Fruit fly (Drosophila melanogaster) ovary, adult (tissue): ENCODE data around the gene ZC3H3.

Experiments
- CG17801 ChIP-seq: fragments of 200-800 bp; optimal IDR thresholded peaks from 2 replicates; lab custom pipeline; 2019; ENCODE audit warnings: missing biosample characterization, mild to moderate bottlenecking, missing genetic modification characterization, moderate library complexity; ENCODE audit not compliant: partially characterized antibody

ZC3H3 gene

DNA sequence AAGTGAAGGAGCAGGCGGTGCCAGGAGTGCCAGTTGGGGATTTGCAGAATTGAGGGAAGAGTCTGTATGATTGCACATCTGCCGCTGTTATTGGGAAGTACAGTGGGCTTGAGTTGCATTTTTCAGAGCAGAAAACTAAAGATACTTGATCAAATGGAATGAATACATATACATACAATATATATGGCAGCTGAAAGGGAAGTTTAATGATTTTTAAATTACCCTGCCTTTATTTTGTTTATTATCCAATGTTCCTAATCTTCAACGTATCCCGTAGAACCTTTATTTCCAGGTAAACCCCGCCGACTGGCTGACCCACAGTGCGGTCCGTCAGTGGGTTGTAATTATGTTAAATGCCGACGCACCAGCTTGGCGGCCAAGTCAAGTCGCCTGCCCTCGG, 28.6 kb downstream of the ZC3H3 start:
- TF ChIP-seq CG17801 (GFP tag; lab: Kevin White, UChicago): no peak

dm6 chr3L:8461229-8462004, 48.1 kb downstream of the ZC3H3 start:
- no peak for TF ChIP-seq CG17801 (GFP tag; lab: Kevin White, UChicago)

DNA sequence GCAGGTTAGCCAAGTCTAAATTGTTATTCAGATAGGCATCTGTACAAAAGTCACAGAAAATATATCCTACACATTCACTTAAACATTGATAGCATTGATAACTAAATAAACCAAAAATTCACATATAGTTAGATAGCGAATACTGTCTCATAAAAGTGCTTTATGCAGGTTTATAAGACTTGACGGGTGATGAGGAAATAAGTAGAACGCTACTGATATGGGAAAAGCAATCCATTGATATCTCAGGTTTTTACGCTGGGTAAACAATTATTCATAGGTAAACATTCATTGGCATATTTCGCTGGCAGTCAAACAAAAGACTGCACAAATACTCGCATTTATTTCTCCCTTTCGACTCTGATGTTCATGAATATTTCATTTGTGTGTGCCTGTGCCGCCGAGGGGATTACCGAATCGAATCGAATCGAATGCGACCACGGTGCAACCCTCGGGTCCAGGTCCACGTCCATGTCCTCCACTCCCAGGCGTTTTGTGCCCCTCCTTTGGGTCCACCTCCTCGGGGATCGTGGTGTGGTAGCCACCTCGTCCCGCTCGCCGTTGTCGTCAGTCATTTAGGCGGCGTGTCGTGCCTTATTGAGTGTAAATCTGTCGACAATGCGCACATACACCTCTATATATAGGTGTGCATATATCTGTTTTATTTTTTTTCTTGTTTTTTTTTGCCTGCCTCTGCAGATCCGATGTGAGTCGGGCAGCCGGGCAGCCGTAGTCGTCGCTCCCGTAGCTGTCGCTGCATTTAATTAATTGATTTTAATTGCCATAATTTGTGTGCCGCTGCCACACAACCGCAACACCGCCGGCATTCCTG, 49.3 kb downstream of the ZC3H3 start:
- TF ChIP-seq CG17801 (GFP tag; lab: Kevin White, UChicago): no peak

DNA sequence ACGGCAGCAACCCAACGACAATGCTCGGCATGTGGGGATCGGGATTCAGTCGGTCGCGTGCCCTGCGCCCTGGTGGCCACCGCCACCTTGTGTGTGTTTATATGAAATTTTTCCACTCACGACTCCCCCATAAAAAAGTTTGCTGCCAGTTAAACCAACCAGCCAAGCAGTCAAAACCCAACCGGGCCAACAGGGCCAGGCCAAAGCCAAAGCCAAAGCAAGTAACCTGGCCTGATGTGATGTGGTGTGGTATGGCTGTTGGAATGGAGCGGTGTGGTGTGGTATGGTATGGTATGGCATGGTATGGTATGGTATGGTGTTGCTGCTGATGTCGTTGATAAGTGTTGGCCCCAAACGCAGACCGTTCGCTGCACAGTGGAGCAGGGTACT, 50.0 kb downstream of the ZC3H3 start:
- no peak for TF ChIP-seq CG17801 (GFP tag; lab: Kevin White, UChicago)

dm6 chr3L:8458767-8459614, 50.6 kb downstream of the ZC3H3 start:
- TF ChIP-seq CG17801 (GFP tag; lab: Kevin White, UChicago): no peak

dm6 chr3L:8457866-8458766, 51.4 kb downstream of the ZC3H3 start:
- TF ChIP-seq CG17801 (GFP tag; lab: Kevin White, UChicago): peak; percentile 77
